Fruit fly (Drosophila melanogaster) whole organism, pupa: Measurements from ENCODE around the gene mgl.
A peak's percentile ranks its signal among the peaks of the same experiment; 100 is the strongest.

Source experiments
- CG10348 ChIP-seq: fragments of 200-800 bp; sonication (Bioruptor generic); IDR thresholded peaks from 2 replicates; pipeline ENCODE4 v1.3.6; 2022; ENCODE audit warnings: missing biosample characterization, missing genetic modification characterization
- CG12605 ChIP-seq: fragments of 200-800 bp; sonication (Bioruptor generic); IDR thresholded peaks from 2 replicates; pipeline ENCODE4 v1.3.6; 2022; ENCODE audit warnings: missing biosample characterization, missing genetic modification characterization
- CG13204 ChIP-seq: fragments of 200-800 bp; sonication (Bioruptor generic); optimal IDR thresholded peaks from 2 replicates; lab custom pipeline; 2018; ENCODE audit warnings: missing biosample characterization, mild to moderate bottlenecking, missing genetic modification characterization, moderate library complexity
- CG14655 ChIP-seq: fragments of 200-800 bp; sonication (Bioruptor generic); optimal IDR thresholded peaks from 3 replicates; lab custom pipeline; 2017; ENCODE audit warnings: mild to moderate bottlenecking, missing biosample characterization, missing genetic modification reagents, missing genetic modification characterization
- CG15710 ChIP-seq: fragments of 200-800 bp; sonication (Bioruptor generic); optimal IDR thresholded peaks from 2 replicates; lab custom pipeline; 2018; ENCODE audit warnings: missing biosample characterization, mild to moderate bottlenecking, missing genetic modification characterization, moderate library complexity
- CG17806 ChIP-seq: fragments of 200-800 bp; sonication (Bioruptor generic); optimal IDR thresholded peaks from 2 replicates; lab custom pipeline; 2018; ENCODE audit warnings: missing biosample characterization, mild to moderate bottlenecking, missing genetic modification characterization, moderate library complexity
- CG32121 ChIP-seq: fragments of 200-800 bp; sonication (Bioruptor generic); IDR thresholded peaks from 2 replicates; pipeline ENCODE4 v1.3.6; 2022; ENCODE audit warnings: missing biosample characterization, missing genetic modification characterization
- CG34367 ChIP-seq: fragments of 200-800 bp; sonication (Bioruptor generic); optimal IDR thresholded peaks from 2 replicates; lab custom pipeline; 2018; ENCODE audit warnings: missing biosample characterization, mild to moderate bottlenecking, missing genetic modification characterization
- CG4496 ChIP-seq: fragments of 200-800 bp; sonication (Bioruptor generic); IDR thresholded peaks from 3 replicates; pipeline ENCODE4 v1.3.6; 2022; ENCODE audit warnings: missing biosample characterization, missing genetic modification characterization
- CG8159 ChIP-seq: fragments of 200-800 bp; sonication (Bioruptor generic); optimal IDR thresholded peaks from 3 replicates; lab custom pipeline; 2018; ENCODE audit warnings: missing biosample characterization, mild to moderate bottlenecking, missing genetic modification characterization, moderate library complexity
- CG8301 ChIP-seq: fragments of 200-800 bp; sonication (Bioruptor generic); optimal IDR thresholded peaks from 2 replicates; lab custom pipeline; 2018; ENCODE audit warnings: missing biosample characterization, mild to moderate bottlenecking, missing genetic modification characterization
- CG9948 ChIP-seq: fragments of 200-800 bp; sonication (Bioruptor generic); optimal IDR thresholded peaks from 2 replicates; lab custom pipeline; 2018; ENCODE audit warnings: missing biosample characterization, mild to moderate bottlenecking, missing genetic modification characterization, moderate library complexity
- D1 ChIP-seq: fragments of 200-800 bp; sonication (Bioruptor generic); optimal IDR thresholded peaks from 2 replicates; lab custom pipeline; 2018; ENCODE audit warnings: missing biosample characterization, mild to moderate bottlenecking, missing genetic modification characterization, moderate library complexity
- EcR ChIP-seq: fragments of 200-800 bp; sonication (Bioruptor generic); optimal IDR thresholded peaks from 3 replicates; lab custom pipeline; 2019; ENCODE audit warnings: missing biosample characterization, missing genetic modification characterization, mild to moderate bottlenecking, moderate library complexity, missing genetic modification reagents
- Ets98B ChIP-seq: fragments of 200-800 bp; sonication (Bioruptor generic); IDR thresholded peaks from 2 replicates; pipeline ENCODE4 v1.3.6; 2022; ENCODE audit warnings: missing biosample characterization, missing genetic modification characterization
- Pif1A ChIP-seq: fragments of 200-800 bp; sonication (Bioruptor generic); optimal IDR thresholded peaks from 3 replicates; lab custom pipeline; 2016; ENCODE audit warnings: missing biosample characterization, missing genetic modification characterization
- Pif1B ChIP-seq: fragments of 200-800 bp; sonication (Bioruptor generic); optimal IDR thresholded peaks from 3 replicates; lab custom pipeline; 2016; ENCODE audit warnings: missing biosample characterization, missing genetic modification characterization
- Snoo ChIP-seq: fragments of 200-800 bp; sonication (Bioruptor generic); optimal IDR thresholded peaks from 3 replicates; lab custom pipeline; 2017; ENCODE audit warnings: missing biosample characterization, mild to moderate bottlenecking, missing genetic modification characterization, inconsistent platforms
- fd96Ca ChIP-seq: fragments of 200-800 bp; sonication (Bioruptor generic); IDR thresholded peaks from 3 replicates; pipeline ENCODE4 v1.3.6; 2022; ENCODE audit warnings: missing biosample characterization, missing genetic modification characterization
- gl ChIP-seq: fragments of 200-800 bp; sonication (Bioruptor generic); optimal IDR thresholded peaks from 2 replicates; lab custom pipeline; 2018; ENCODE audit warnings: missing biosample characterization, mild to moderate bottlenecking, missing genetic modification characterization
- rn ChIP-seq: fragments of 200-800 bp; sonication (Bioruptor generic); IDR thresholded peaks from 2 replicates; pipeline ENCODE4 v1.3.6; 2022; ENCODE audit warnings: missing biosample characterization, missing genetic modification characterization

Gene mgl

dm6 chrX:9511224-9511623, 11.3 kb upstream of the mgl start, which contains the start of gene CG34028:
CG34028 (plus strand) TSS chrX:9511524.
- TF ChIP-seq CG4496 (GFP tag; lab: Robert Waterston, UW) (no peak), Pif1A (GFP tag; lab: Kevin White, UChicago) (no peak), Ets98B (no peak), CG8301 (tag; lab: Kevin White, UChicago) (no peak), CG8159 (no peak), D1 (no peak), CG32121 (GFP tag; lab: Robert Waterston, UW) (no peak), CG12605 (GFP tag; lab: Robert Waterston, UW) (no peak), CG9948 (no peak), Snoo (tag; lab: Kevin White, UChicago) (no peak), rn (GFP tag; lab: Robert Waterston, UW) (no peak), fd96Ca (GFP tag; lab: Robert Waterston, UW) (no peak), Pif1B (GFP tag; lab: Kevin White, UChicago) (no peak), EcR (GFP tag; lab: Kevin White, UChicago) (no peak), CG13204 (no peak), CG14655 (no peak), CG15710 (tag; lab: Kevin White, UChicago) (no peak)

- TF ChIP-seq gl (no peak), rn (GFP tag; lab: Robert Waterston, UW) (no peak), EcR (GFP tag; lab: Kevin White, UChicago) (no peak), CG9948 (no peak), D1 (no peak)
Observed at dm6 chrX:9502286-9502685, 2.4 kb upstream of the mgl start.

- no peak for TF ChIP-seq CG9948
- TF ChIP-seq Snoo (tag; lab: Kevin White, UChicago), result no peak
- TF ChIP-seq EcR (GFP tag; lab: Kevin White, UChicago), result no peak
Observed at dm6 chrX:9500805-9501281, 914 bp upstream of the mgl start.

dm6 chrX:9498174-9498573, 1.8 kb downstream of the mgl start:
- TF ChIP-seq Pif1B (GFP tag; lab: Kevin White, UChicago), result no peak
- no peak for TF ChIP-seq CG13204
- TF ChIP-seq CG15710 (tag; lab: Kevin White, UChicago), result no peak
- no peak for TF ChIP-seq CG34367 (tag; lab: Kevin White, UChicago)
- TF ChIP-seq CG9948, result no peak
- TF ChIP-seq CG14655, result no peak
- no peak for TF ChIP-seq CG8301 (tag; lab: Kevin White, UChicago)
- TF ChIP-seq Pif1A (GFP tag; lab: Kevin White, UChicago), result no peak
- TF ChIP-seq D1, result no peak
- TF ChIP-seq fd96Ca (GFP tag; lab: Robert Waterston, UW), result no peak
- no peak for TF ChIP-seq CG32121 (GFP tag; lab: Robert Waterston, UW)
- TF ChIP-seq Ets98B, result no peak
- TF ChIP-seq rn (GFP tag; lab: Robert Waterston, UW), result no peak
- TF ChIP-seq Snoo (tag; lab: Kevin White, UChicago), result no peak

dm6 chrX:9497123-9497522, 2.8 kb downstream of the mgl start:
- TF ChIP-seq Pif1A (GFP tag; lab: Kevin White, UChicago), result no peak
- TF ChIP-seq gl, result no peak
- TF ChIP-seq fd96Ca (GFP tag; lab: Robert Waterston, UW), result no peak
- TF ChIP-seq D1, result no peak
- TF ChIP-seq CG15710 (tag; lab: Kevin White, UChicago), result no peak
- TF ChIP-seq CG13204, result no peak
- TF ChIP-seq CG4496 (GFP tag; lab: Robert Waterston, UW), result no peak
- no peak for TF ChIP-seq Pif1B (GFP tag; lab: Kevin White, UChicago)
- no peak for TF ChIP-seq CG12605 (GFP tag; lab: Robert Waterston, UW)
- no peak for TF ChIP-seq CG9948
- no peak for TF ChIP-seq CG34367 (tag; lab: Kevin White, UChicago)
- no peak for TF ChIP-seq Ets98B
- no peak for TF ChIP-seq CG8301 (tag; lab: Kevin White, UChicago)
- TF ChIP-seq rn (GFP tag; lab: Robert Waterston, UW), result no peak
- no peak for TF ChIP-seq EcR (GFP tag; lab: Kevin White, UChicago)

dm6 chrX:9495945-9496445, 3.9 kb downstream of the mgl start:
- peak; percentile 60 for TF ChIP-seq D1
- no peak for TF ChIP-seq CG8301 (tag; lab: Kevin White, UChicago)
- TF ChIP-seq CG8159, result peak; percentile 63
- TF ChIP-seq CG34367 (tag; lab: Kevin White, UChicago), result peak; percentile 62
- peak; percentile 56 for TF ChIP-seq CG13204
- peak; percentile 49 for TF ChIP-seq CG17806 (tag; lab: Kevin White, UChicago)
- TF ChIP-seq EcR (GFP tag; lab: Kevin White, UChicago), result peak; percentile 31
- TF ChIP-seq Pif1B (GFP tag; lab: Kevin White, UChicago), result peak; percentile 64
- peak; percentile 56 for TF ChIP-seq Snoo (tag; lab: Kevin White, UChicago)
- TF ChIP-seq CG9948, result peak; percentile 54
- TF ChIP-seq CG12605 (GFP tag; lab: Robert Waterston, UW), result peak; percentile 47
- TF ChIP-seq CG32121 (GFP tag; lab: Robert Waterston, UW), result peak; percentile 10; the same call in 1 of the 2 replicates
- TF ChIP-seq CG4496 (GFP tag; lab: Robert Waterston, UW), result peak; percentile 23; the same call in 1 of the 3 replicates
- peak; percentile 58 for TF ChIP-seq gl
- no peak for TF ChIP-seq rn (GFP tag; lab: Robert Waterston, UW)
- TF ChIP-seq Pif1A (GFP tag; lab: Kevin White, UChicago), result peak; percentile 60
- TF ChIP-seq fd96Ca (GFP tag; lab: Robert Waterston, UW), result no peak
- 0 out of 2 replicates have a peak, but pooled peaks have one; percentile 19 for TF ChIP-seq Ets98B
- TF ChIP-seq CG14655, result peak; percentile 37
- TF ChIP-seq CG15710 (tag; lab: Kevin White, UChicago), result peak; percentile 62
- TF ChIP-seq CG10348 (GFP tag; lab: Robert Waterston, UW), result no peak
- TF ChIP-seq, all 21 proteins: peak for 17
